Fruit fly (Drosophila melanogaster): ENCODE data around the gene Osi24.

dm6 chr3R:6221681-6222080, 23.1 kb downstream of the Osi24 start, which contains the start of gene Osi4:
- no peak for TF ChIP-seq abd-A (tag; optimal IDR thresholded peaks at IDR 0.05)
- TF ChIP-seq shn (GFP tag; optimal IDR thresholded peaks at IDR 0.05) = no peak
- no peak for TF ChIP-seq Hr78 (GFP tag; optimal IDR thresholded peaks at IDR 0.05)
- TF ChIP-seq HHEX (GFP tag; optimal IDR thresholded peaks at IDR 0.05) = no peak
- no peak for TF ChIP-seq CG4404 (GFP tag; IDR thresholded peaks at IDR 0.05)
- no peak for TF ChIP-seq dimm (GFP tag; IDR thresholded peaks at IDR 0.05)
- no peak for TF ChIP-seq Hr51 (GFP tag; optimal IDR thresholded peaks at IDR 0.05)
- TF ChIP-seq stwl (tag; optimal IDR thresholded peaks at IDR 0.05) = no peak
- TF ChIP-seq chif (GFP tag; optimal IDR thresholded peaks at IDR 0.05) = no peak
